Worm (Caenorhabditis elegans): Measurements from ENCODE around the gene acs-3.

acs-3 gene

DNA sequence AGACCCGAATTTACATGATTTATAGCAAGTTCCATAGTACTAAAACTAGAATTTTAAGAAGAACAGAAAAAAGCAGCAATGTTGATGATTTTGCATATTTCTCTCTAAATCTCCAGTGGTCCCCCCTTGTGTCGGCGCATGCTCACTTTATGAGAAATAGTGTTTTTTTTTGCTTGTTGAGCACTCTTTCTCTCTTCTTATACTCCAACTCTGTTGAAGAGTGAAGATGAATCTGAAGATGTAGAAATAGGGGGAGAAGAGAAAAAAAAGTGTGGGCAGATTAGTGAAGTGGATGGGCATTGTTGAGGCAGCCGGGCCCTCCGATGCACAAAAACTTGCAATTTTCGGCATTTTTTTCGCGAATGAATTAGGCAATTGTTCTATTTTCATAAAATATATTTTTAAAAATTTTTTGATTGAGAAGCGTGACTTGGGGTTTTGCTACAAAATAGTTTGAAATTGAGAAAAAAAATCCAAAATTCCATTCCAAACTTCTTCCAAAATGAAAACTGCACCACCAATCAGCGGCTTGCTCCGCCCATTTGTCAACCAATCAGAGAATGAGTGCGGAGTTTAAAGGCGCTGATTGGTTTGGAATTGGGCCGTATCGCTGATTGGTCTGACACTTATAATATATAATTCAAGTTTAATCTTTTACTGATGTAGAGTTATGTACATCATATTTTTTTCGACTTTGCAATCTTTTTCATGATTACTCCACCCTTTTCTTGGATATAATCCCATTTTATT lies 28.7 kb upstream of the acs-3 start:
- TF ChIP-seq ccch-3 (GFP tag; optimal IDR thresholded peaks at IDR 0.05) (no peak), ceh-27 (GFP tag; optimal IDR thresholded peaks at IDR 0.05) (peak; percentile 12), lsl-1 (GFP tag; optimal IDR thresholded peaks at IDR 0.05) (no peak), lin-54 (GFP tag; optimal IDR thresholded peaks at IDR 0.05) (no peak), unc-130 (GFP tag; optimal IDR thresholded peaks at IDR 0.05) (no peak)

DNA sequence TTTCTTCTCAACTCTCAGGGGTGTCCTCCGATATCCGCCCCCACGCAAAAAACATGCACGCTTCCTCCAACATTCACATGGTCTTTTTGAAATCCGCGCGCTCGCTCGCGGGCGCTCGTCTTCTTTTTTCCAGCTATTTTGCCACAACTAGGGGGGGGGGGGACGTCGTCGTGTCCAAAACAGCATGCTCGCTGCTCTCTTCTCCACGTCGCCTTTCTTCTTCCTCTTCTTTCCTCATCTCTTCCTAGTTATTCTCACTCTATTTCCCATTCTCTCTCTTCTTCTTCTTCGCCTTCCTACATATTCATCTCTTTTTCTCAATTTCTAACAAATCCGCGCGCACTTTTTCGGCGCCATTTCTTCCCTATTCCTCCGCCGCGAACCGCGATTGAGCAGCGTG lies 25.9 kb upstream of the acs-3 start:
- TF ChIP-seq cebp-1 (GFP tag; IDR thresholded peaks at IDR 0.05) (no peak), cebp-1 (tag; optimal IDR thresholded peaks at IDR 0.05) (peak; percentile 47), lin-40 (tag; optimal IDR thresholded peaks at IDR 0.05) (peak; percentile 17), zim-3 (tag; optimal IDR thresholded peaks at IDR 0.05) (no peak), zfh-2 (GFP tag; conservative IDR thresholded peaks at IDR 0.05) (peak; percentile 86), nhr-120 (GFP tag; IDR thresholded peaks at IDR 0.05) (no peak), madf-3 (GFP tag; IDR thresholded peaks at IDR 0.05) (no peak), egrh-3 (GFP tag; IDR thresholded peaks at IDR 0.05) (0 out of 2 replicates have a peak, but pooled peaks have one; percentile 15), ceh-27 (GFP tag; optimal IDR thresholded peaks at IDR 0.05) (peak; percentile 12), K12H6.12 (tag; optimal IDR thresholded peaks at IDR 0.05) (peak; percentile 61), mcd-1 (GFP tag; IDR thresholded peaks at IDR 0.05) (peak; percentile 25; the same call in 1 of the 2 replicates), egl-44 (GFP tag; IDR thresholded peaks at IDR 0.05) (no peak), hmg-1.2 (GFP tag; IDR thresholded peaks at IDR 0.05) (0 out of 2 replicates have a peak, but pooled peaks have one; percentile 7), F57A8.1 (GFP tag; optimal IDR thresholded peaks at IDR 0.05) (peak; percentile 23)

DNA sequence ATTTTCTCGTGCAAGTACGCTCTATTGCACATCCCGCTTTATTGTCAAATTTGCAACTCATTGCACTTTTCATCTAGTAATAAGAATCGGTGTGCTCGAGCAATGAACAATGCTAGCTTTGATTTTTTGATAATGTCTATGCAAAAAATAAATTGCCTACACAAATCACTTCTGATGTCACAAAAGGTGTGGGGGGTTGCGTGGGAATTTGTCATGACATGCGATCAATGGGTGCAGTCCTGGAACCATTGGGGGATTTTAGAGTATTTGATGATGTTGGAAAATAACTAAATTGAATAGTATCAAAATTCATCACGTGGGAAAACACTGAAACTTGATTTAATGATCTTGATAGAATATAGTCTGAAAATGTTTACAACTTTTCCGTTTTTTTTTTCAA lies 23.5 kb upstream of the acs-3 start:
- TF ChIP-seq zim-3 (tag; optimal IDR thresholded peaks at IDR 0.05): no peak
- TF ChIP-seq akir-1 (GFP tag; optimal IDR thresholded peaks at IDR 0.05): no peak
- TF ChIP-seq Y56A3A.18 (GFP tag; IDR thresholded peaks at IDR 0.05): no peak
- TF ChIP-seq efl-1 (GFP tag; optimal IDR thresholded peaks at IDR 0.05): no peak
- no peak for TF ChIP-seq sptf-2 (GFP tag; optimal IDR thresholded peaks at IDR 0.05)
- TF ChIP-seq hmg-20 (GFP tag; IDR thresholded peaks at IDR 0.05): no peak
- no peak for TF ChIP-seq cebp-1 (GFP tag; IDR thresholded peaks at IDR 0.05)
- no peak for TF ChIP-seq cebp-1 (tag; optimal IDR thresholded peaks at IDR 0.05)
- no peak for TF ChIP-seq zfh-2 (GFP tag; conservative IDR thresholded peaks at IDR 0.05)
- TF ChIP-seq madf-10 (tag; optimal IDR thresholded peaks at IDR 0.05): no peak
- TF ChIP-seq K11D2.4 (GFP tag; IDR thresholded peaks at IDR 0.05): no peak
- TF ChIP-seq aptf-2 (GFP tag; conservative IDR thresholded peaks at IDR 0.05): no peak
- TF ChIP-seq unc-62 (GFP tag; optimal IDR thresholded peaks at IDR 0.05): no peak
- TF ChIP-seq attf-3 (GFP tag; conservative IDR thresholded peaks at IDR 0.05): no peak
- TF ChIP-seq mxl-1 (tag; optimal IDR thresholded peaks at IDR 0.05): no peak

DNA sequence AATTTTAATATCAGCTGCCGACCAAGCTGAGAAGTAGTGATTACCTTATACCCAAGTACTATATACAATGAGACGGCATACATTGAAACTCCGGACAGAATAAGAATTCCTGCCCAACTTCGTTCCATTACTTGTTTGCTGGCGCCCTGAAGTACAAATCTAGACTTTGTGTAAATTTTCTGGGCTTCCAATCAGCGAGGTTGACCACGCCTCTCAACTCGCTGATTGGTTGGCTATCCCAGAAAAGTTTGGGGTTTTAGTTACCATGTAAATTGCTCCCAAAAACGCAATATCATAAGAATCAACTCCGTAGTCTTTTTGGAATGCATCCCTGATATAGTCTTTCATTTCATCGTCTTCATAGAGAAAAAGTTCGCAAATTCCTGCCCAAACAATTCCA lies 14.1 kb upstream of the acs-3 start:
- TF ChIP-seq F23B12.7 (tag; optimal IDR thresholded peaks at IDR 0.05; ENCODE audit: insufficient read depth) (no peak), mcd-1 (GFP tag; IDR thresholded peaks at IDR 0.05) (no peak), madf-6 (GFP tag; IDR thresholded peaks at IDR 0.05) (no peak), lsl-1 (GFP tag; optimal IDR thresholded peaks at IDR 0.05) (no peak), snpc-1.1 (tag; optimal IDR thresholded peaks at IDR 0.05; ENCODE audit: insufficient read depth) (no peak), chd-7 (tag; optimal IDR thresholded peaks at IDR 0.05) (no peak), tbx-9 (tag; optimal IDR thresholded peaks at IDR 0.05; ENCODE audit: borderline replicate concordance) (no peak), ztf-18 (tag; optimal IDR thresholded peaks at IDR 0.05) (no peak), B0261.1 (tag; optimal IDR thresholded peaks at IDR 0.05) (no peak), dox-1 (GFP tag; IDR thresholded peaks at IDR 0.05) (no peak), hlh-12 (tag; optimal IDR thresholded peaks at IDR 0.05) (no peak), lin-26 (GFP tag; IDR thresholded peaks at IDR 0.05) (no peak), xnd-1 (tag; optimal IDR thresholded peaks at IDR 0.05) (no peak), ztf-26 (tag; optimal IDR thresholded peaks at IDR 0.05) (no peak), fkh-3 (tag; optimal IDR thresholded peaks at IDR 0.05) (no peak)
